Worm (Caenorhabditis elegans) whole organism, young adult: Measurements from ENCODE around the gene C26B9.3.

Source experiments
- F10E7.11 ChIP-seq: sonication (generic microtip); optimal IDR thresholded peaks from 2 replicates; lab custom pipeline; 2017; ENCODE audit warnings: mild to moderate bottlenecking, missing genetic modification characterization, moderate library complexity, missing compliant biosample characterization
- F23B12.7 ChIP-seq: sonication (generic microtip); optimal IDR thresholded peaks from 2 replicates; lab custom pipeline; 2017; ENCODE audit warnings: missing genetic modification characterization, mild to moderate bottlenecking, missing compliant biosample characterization, antibody characterized with exemption, moderate library complexity; ENCODE audit not compliant: insufficient read depth
- F37B4.10 ChIP-seq: fragments of 200-800 bp; sonication (Bioruptor generic); IDR thresholded peaks from 2 replicates; pipeline ENCODE4 v1.3.6; 2022; ENCODE audit warnings: missing genetic modification characterization, missing compliant biosample characterization
- F52B5.7 ChIP-seq: sonication (generic microtip); optimal IDR thresholded peaks from 2 replicates; lab custom pipeline; 2016; ENCODE audit warnings: mild to moderate bottlenecking, missing genetic modification characterization, missing compliant biosample characterization
- K12H6.12 ChIP-seq: fragments of 200-800 bp; sonication (Bioruptor generic); optimal IDR thresholded peaks from 2 replicates; lab custom pipeline; 2018; ENCODE audit warnings: mild to moderate bottlenecking, missing genetic modification characterization, missing compliant biosample characterization
- attf-5 ChIP-seq: fragments of 200-800 bp; sonication (Bioruptor generic); optimal IDR thresholded peaks from 2 replicates; lab custom pipeline; 2018; ENCODE audit warnings: mild to moderate bottlenecking, missing genetic modification characterization, missing compliant biosample characterization
- attf-6 ChIP-seq: fragments of 200-800 bp; sonication (Bioruptor generic); IDR thresholded peaks from 2 replicates; pipeline ENCODE4 v1.3.6; 2022; ENCODE audit warnings: missing genetic modification reagents, missing genetic modification characterization, missing compliant biosample characterization
- cebp-1 ChIP-seq, 2 experiments: fragments of 200-800 bp in 1 of 2; sonication (Bioruptor generic) in 1 of 2; sonication (generic microtip) in 1 of 2; IDR thresholded peaks in 1 of 2; optimal IDR thresholded peaks in 1 of 2; 2 replicates each; pipeline versions ENCODE4 v1.3.6 to Lab custom; 2017 to 2022; ENCODE audit warnings: missing compliant biosample characterization in 2 of 2, missing genetic modification characterization in 2 of 2, mild to moderate bottlenecking in 1 of 2, missing genetic modification reagents in 1 of 2, moderate library complexity in 1 of 2
- ceh-100 ChIP-seq: fragments of 200-800 bp; sonication (Bioruptor generic); IDR thresholded peaks from 2 replicates; pipeline ENCODE4 v1.3.6; 2022; ENCODE audit warnings: missing genetic modification reagents, missing genetic modification characterization, missing compliant biosample characterization
- ceh-27 ChIP-seq: fragments of 200-800 bp; sonication (Bioruptor generic); optimal IDR thresholded peaks from 2 replicates; lab custom pipeline; 2018; ENCODE audit warnings: mild to moderate bottlenecking, missing genetic modification characterization, moderate library complexity, missing compliant biosample characterization
- ceh-40 ChIP-seq: fragments of 200-800 bp; sonication (Bioruptor generic); IDR thresholded peaks from 2 replicates; pipeline ENCODE4 v1.3.6; 2022; ENCODE audit warnings: missing genetic modification characterization, missing compliant biosample characterization
- ceh-58 ChIP-seq: fragments of 200-800 bp; sonication (Bioruptor generic); IDR thresholded peaks from 2 replicates; pipeline ENCODE4 v1.3.6; 2022; ENCODE audit warnings: missing genetic modification characterization, missing compliant biosample characterization
- ceh-91 ChIP-seq: fragments of 200-800 bp; sonication (Bioruptor generic); IDR thresholded peaks from 2 replicates; pipeline ENCODE4 v1.3.6; 2022; ENCODE audit warnings: missing genetic modification reagents, missing genetic modification characterization, missing compliant biosample characterization
- chd-7 ChIP-seq: sonication (generic microtip); optimal IDR thresholded peaks from 2 replicates; lab custom pipeline; 2016; ENCODE audit warnings: mild to moderate bottlenecking, missing genetic modification characterization, moderate library complexity, missing compliant biosample characterization
- dox-1 ChIP-seq: fragments of 200-800 bp; sonication (Bioruptor generic); IDR thresholded peaks from 2 replicates; pipeline ENCODE4 v1.3.6; 2022; ENCODE audit warnings: missing genetic modification reagents, missing genetic modification characterization, missing compliant biosample characterization
- dpff-1 ChIP-seq: sonication (generic microtip); optimal IDR thresholded peaks from 2 replicates; lab custom pipeline; 2017; ENCODE audit warnings: mild to moderate bottlenecking, missing genetic modification characterization, missing compliant biosample characterization
- egrh-3 ChIP-seq: fragments of 200-800 bp; sonication (Bioruptor generic); IDR thresholded peaks from 2 replicates; pipeline ENCODE4 v1.3.6; 2022; ENCODE audit warnings: missing genetic modification reagents, missing genetic modification characterization, missing compliant biosample characterization
- ekl-4 ChIP-seq: fragments of 200-800 bp; sonication (Bioruptor generic); IDR thresholded peaks from 2 replicates; pipeline ENCODE4 v1.3.6; 2022; ENCODE audit warnings: missing genetic modification reagents, missing genetic modification characterization, missing compliant biosample characterization
- ets-4 ChIP-seq: fragments of 200-800 bp; sonication (Bioruptor generic); optimal IDR thresholded peaks from 2 replicates; lab custom pipeline; 2018; ENCODE audit warnings: mild to moderate bottlenecking, missing genetic modification characterization, missing compliant biosample characterization
- gei-17 ChIP-seq: fragments of 200-800 bp; sonication (Bioruptor generic); optimal IDR thresholded peaks from 2 replicates; lab custom pipeline; 2018; ENCODE audit warnings: mild to moderate bottlenecking, missing genetic modification characterization, missing compliant biosample characterization
- let-607 ChIP-seq, 2 experiments: fragments of 200-800 bp in 1 of 2; sonication (Bioruptor generic) in 1 of 2; sonication (generic microtip) in 1 of 2; optimal IDR thresholded peaks; 2 replicates each; lab custom pipeline; 2016 to 2018; ENCODE audit warnings: mild to moderate bottlenecking in 2 of 2, missing compliant biosample characterization in 2 of 2, missing genetic modification characterization in 2 of 2, moderate library complexity in 2 of 2, missing genotype in 1 of 2
- lin-26 ChIP-seq: fragments of 200-800 bp; sonication (Bioruptor generic); IDR thresholded peaks from 2 replicates; pipeline ENCODE4 v1.3.6; 2022; ENCODE audit warnings: missing genetic modification reagents, missing genetic modification characterization, missing compliant biosample characterization
- lsl-1 ChIP-seq: fragments of 200-800 bp; sonication (Bioruptor generic); optimal IDR thresholded peaks from 2 replicates; lab custom pipeline; 2018; ENCODE audit warnings: mild to moderate bottlenecking, missing genetic modification characterization, moderate library complexity, missing compliant biosample characterization
- lsy-27 ChIP-seq: sonication (generic microtip); optimal IDR thresholded peaks from 2 replicates; lab custom pipeline; 2017; ENCODE audit warnings: missing genetic modification characterization, mild to moderate bottlenecking, missing compliant biosample characterization, antibody characterized with exemption, missing genotype, borderline replicate concordance; ENCODE audit not compliant: insufficient read depth
- nfyb-1 ChIP-seq: fragments of 200-800 bp; sonication (Bioruptor generic); IDR thresholded peaks from 2 replicates; pipeline ENCODE4 v1.3.6; 2022; ENCODE audit warnings: missing genetic modification reagents, missing genetic modification characterization, missing compliant biosample characterization
- nhr-120 ChIP-seq: fragments of 200-800 bp; sonication (Bioruptor generic); IDR thresholded peaks from 2 replicates; pipeline ENCODE4 v1.3.6; 2022; ENCODE audit warnings: missing genetic modification characterization, missing compliant biosample characterization
- nhr-179 ChIP-seq: sonication (generic microtip); optimal IDR thresholded peaks from 2 replicates; lab custom pipeline; 2016; ENCODE audit warnings: mild to moderate bottlenecking, missing genetic modification characterization, missing compliant biosample characterization
- nhr-80 ChIP-seq: sonication (generic microtip); optimal IDR thresholded peaks from 2 replicates; lab custom pipeline; 2016; ENCODE audit warnings: missing genetic modification characterization, missing compliant biosample characterization
- rpc-1 ChIP-seq, 2 experiments: fragments of 150-350 bp in 1 of 2; sonication (generic microtip) in 1 of 2; optimal IDR thresholded peaks; 2 replicates each; lab custom pipeline; 2014 to 2018; ENCODE audit warnings: missing biosample characterization in 1 of 2, missing genetic modification characterization in 1 of 2, missing genetic modification reagents in 1 of 2, missing genotype in 1 of 2
- snpc-1.1 ChIP-seq: sonication (generic microtip); optimal IDR thresholded peaks from 2 replicates; lab custom pipeline; 2017; ENCODE audit warnings: missing genetic modification characterization, mild to moderate bottlenecking, missing compliant biosample characterization, antibody characterized with exemption, moderate library complexity, missing genotype, missing genetic modification reagents; ENCODE audit not compliant: insufficient read depth
- tbx-9 ChIP-seq: sonication (generic microtip); optimal IDR thresholded peaks from 2 replicates; lab custom pipeline; 2016; ENCODE audit warnings: borderline replicate concordance, missing genetic modification characterization, inconsistent platforms, missing compliant biosample characterization
- zfh-2 ChIP-seq: fragments of 200-800 bp; sonication (Bioruptor generic); conservative IDR thresholded peaks from 2 replicates; pipeline ENCODE4 v1.3.6; 2022; ENCODE audit warnings: missing genetic modification reagents, missing genetic modification characterization, missing compliant biosample characterization
- ztf-22 ChIP-seq: fragments of 200-800 bp; sonication (Bioruptor generic); optimal IDR thresholded peaks from 2 replicates; lab custom pipeline; 2018; ENCODE audit warnings: mild to moderate bottlenecking, missing genetic modification characterization, moderate library complexity, missing compliant biosample characterization

Gene C26B9.3

ce11 chrX:5346303-5346702 is 8.2 kb downstream of the C26B9.3 start:
- TF ChIP-seq lin-26 (GFP tag; lab: Robert Waterston, UW) (no peak), nhr-80 (tag; lab: Kevin White, UChicago) (peak; percentile 91), let-607 (tag; optimal IDR thresholded peaks at IDR 0.05; lab: Kevin White, UChicago) (peak; percentile 66 to 85), ztf-22 (GFP tag; lab: Kevin White, UChicago) (peak; percentile 14)
- TF ChIP-seq, all 124 proteins: peak for 3

- no peak for TF ChIP-seq lin-26 (GFP tag; lab: Robert Waterston, UW)
- no peak for TF ChIP-seq tbx-9 (tag; lab: Kevin White, UChicago)
- TF ChIP-seq F10E7.11, result no peak
- TF ChIP-seq nhr-179 (tag; lab: Kevin White, UChicago), result no peak
- TF ChIP-seq attf-6 (GFP tag; lab: Robert Waterston, UW), result no peak
These were observed 9.8 kb downstream of the C26B9.3 start for ce11 chrX:5347856-5348255.

- TF ChIP-seq ceh-100 (GFP tag; lab: Robert Waterston, UW) (no peak), snpc-1.1 (tag; lab: Kevin White, UChicago) (no peak), nhr-179 (tag; lab: Kevin White, UChicago) (no peak)
These were observed 10.5 kb downstream of the C26B9.3 start, which contains the start of gene syx-3 for ce11 chrX:5348529-5349148. syx-3 (plus strand) TSS chrX:5349098.

- TF ChIP-seq F37B4.10 (GFP tag; lab: Robert Waterston, UW), result 0 out of 2 replicates have a peak, but pooled peaks have one; percentile 77
- TF ChIP-seq nhr-120 (GFP tag; lab: Robert Waterston, UW), result no peak
- peak; percentile 98 for TF ChIP-seq zfh-2 (GFP tag; lab: Robert Waterston, UW)
- peak; percentile 53 for TF ChIP-seq gei-17
- TF ChIP-seq cebp-1 (GFP tag; IDR thresholded peaks at IDR 0.05; lab: Robert Waterston, UW), result no peak
- peak; percentile 48 for TF ChIP-seq cebp-1 (tag; optimal IDR thresholded peaks at IDR 0.05; lab: Kevin White, UChicago)
- no peak for TF ChIP-seq rpc-1 (optimal IDR thresholded peaks at IDR 0.05; lab: Kevin White, UChicago)
- TF ChIP-seq rpc-1 (tag; optimal IDR thresholded peaks at IDR 0.05; lab: Kevin White, UChicago), result no peak
- TF ChIP-seq ceh-58 (GFP tag; lab: Robert Waterston, UW), result 0 out of 2 replicates have a peak, but pooled peaks have one; percentile 49
- peak; percentile 79 for TF ChIP-seq nhr-80 (tag; lab: Kevin White, UChicago)
- TF ChIP-seq ceh-91 (GFP tag; lab: Robert Waterston, UW), result no peak
- no peak for TF ChIP-seq lsy-27 (tag; lab: Kevin White, UChicago)
- TF ChIP-seq egrh-3, result peak; percentile 83; the same call in 1 of the 2 replicates
- TF ChIP-seq dox-1, result peak; percentile 58; the same call in 1 of the 2 replicates
- TF ChIP-seq ceh-40 (GFP tag; lab: Robert Waterston, UW), result no peak
- TF ChIP-seq ets-4 (GFP tag; lab: Kevin White, UChicago), result peak; percentile 28
- TF ChIP-seq K12H6.12, result peak; percentile 13
- peak; percentile 16 for TF ChIP-seq F52B5.7
- peak; percentile 37 for TF ChIP-seq ceh-27
- TF ChIP-seq lsl-1, result no peak
- TF ChIP-seq nfyb-1, result peak; percentile 69
- 0 out of 2 replicates have a peak, but pooled peaks have one; percentile 35 for TF ChIP-seq ekl-4 (GFP tag; lab: Robert Waterston, UW)
- no peak for TF ChIP-seq F23B12.7 (tag; lab: Kevin White, UChicago)
- peak; percentile 8 for TF ChIP-seq attf-5 (GFP tag; lab: Kevin White, UChicago)
- no peak for TF ChIP-seq dpff-1 (tag; lab: Kevin White, UChicago)
- peak; percentile 40 for TF ChIP-seq chd-7 (tag; lab: Kevin White, UChicago)
These were observed 16.1 kb downstream of the C26B9.3 start, which contains the start of gene pfn-2 for ce11 chrX:5354022-5354876. pfn-2 (minus strand) TSS chrX:5354072.
